Fruit fly (Drosophila melanogaster) whole organism, embryonic: ENCODE data around the gene CG10581.

Source experiments
- BEAF-32 ChIP-seq: fragments of 200-800 bp; sonication (Bioruptor generic); optimal IDR thresholded peaks from 3 replicates; lab custom pipeline; 2017; ENCODE audit warnings: missing biosample characterization, missing genetic modification characterization, mild to moderate bottlenecking, moderate library complexity, missing genetic modification reagents
- CG10979 ChIP-seq: fragments of 200-800 bp; sonication (Bioruptor generic); optimal IDR thresholded peaks from 2 replicates; lab custom pipeline; 2018; ENCODE audit warnings: missing biosample characterization, mild to moderate bottlenecking, missing genetic modification characterization, moderate library complexity
- CG11398 ChIP-seq: fragments of 200-800 bp; sonication (Bioruptor generic); optimal IDR thresholded peaks from 2 replicates; lab custom pipeline; 2016; ENCODE audit warnings: missing biosample characterization, missing genetic modification characterization
- CG11456 ChIP-seq: fragments of 200-800 bp; sonication (Bioruptor generic); IDR thresholded peaks from 3 replicates; pipeline ENCODE4 v1.3.6; 2022; ENCODE audit warnings: missing biosample characterization, missing genetic modification characterization
- CG11504 ChIP-seq: fragments of 200-800 bp; sonication (Bioruptor generic); optimal IDR thresholded peaks from 3 replicates; lab custom pipeline; 2019; ENCODE audit warnings: missing biosample characterization, mild to moderate bottlenecking, missing genetic modification characterization, moderate library complexity
- CG12104 ChIP-seq: fragments of 200-800 bp; sonication (Bioruptor generic); optimal IDR thresholded peaks from 3 replicates; lab custom pipeline; 2016; ENCODE audit warnings: missing biosample characterization, missing genetic modification characterization
- CG12299 ChIP-seq: fragments of 200-800 bp; sonication (Bioruptor generic); optimal IDR thresholded peaks from 2 replicates; lab custom pipeline; 2018; ENCODE audit warnings: missing biosample characterization, mild to moderate bottlenecking, missing genetic modification characterization
- CG12659 ChIP-seq: fragments of 200-800 bp; sonication (Bioruptor generic); optimal IDR thresholded peaks from 3 replicates; lab custom pipeline; 2017; ENCODE audit warnings: mild to moderate bottlenecking, missing biosample characterization, missing genetic modification reagents, missing genetic modification characterization
- CG13424 ChIP-seq: fragments of 200-800 bp; sonication (Bioruptor generic); optimal IDR thresholded peaks from 2 replicates; lab custom pipeline; 2019; ENCODE audit warnings: missing biosample characterization, mild to moderate bottlenecking, missing genetic modification characterization, moderate library complexity
- CG1603 ChIP-seq: fragments of 200-800 bp; sonication (Bioruptor generic); optimal IDR thresholded peaks from 2 replicates; lab custom pipeline; 2019; ENCODE audit warnings: missing biosample characterization, mild to moderate bottlenecking, missing genetic modification characterization, moderate library complexity
- CG18262 ChIP-seq: fragments of 200-800 bp; optimal IDR thresholded peaks from 3 replicates; lab custom pipeline; 2019; ENCODE audit warnings: missing biosample characterization, mild to moderate bottlenecking, missing genetic modification characterization, moderate library complexity
- CG33557 ChIP-seq: fragments of 200-800 bp; sonication (Bioruptor generic); optimal IDR thresholded peaks from 2 replicates; lab custom pipeline; 2019; ENCODE audit warnings: missing biosample characterization, mild to moderate bottlenecking, missing genetic modification characterization, moderate library complexity
- CG4617 ChIP-seq: fragments of 200-800 bp; sonication (Bioruptor generic); optimal IDR thresholded peaks from 3 replicates; lab custom pipeline; 2016; ENCODE audit warnings: missing biosample characterization, missing genetic modification characterization, borderline replicate concordance
- CG4730 ChIP-seq: fragments of 200-800 bp; sonication (Bioruptor generic); IDR thresholded peaks from 2 replicates; pipeline ENCODE4 v1.3.6; 2022; ENCODE audit warnings: missing biosample characterization, missing genetic modification characterization
- CG4854 ChIP-seq: fragments of 200-800 bp; sonication (Bioruptor generic); optimal IDR thresholded peaks from 2 replicates; lab custom pipeline; 2016; ENCODE audit warnings: missing biosample characterization, missing genetic modification characterization, inconsistent platforms
- CG7372 ChIP-seq: fragments of 200-800 bp; sonication (Bioruptor generic); IDR thresholded peaks from 2 replicates; pipeline ENCODE4 v1.3.6; 2022; ENCODE audit warnings: missing biosample characterization, missing genetic modification characterization
- CG7556 ChIP-seq: fragments of 200-800 bp; sonication (Bioruptor generic); optimal IDR thresholded peaks from 2 replicates; lab custom pipeline; 2017; ENCODE audit warnings: missing biosample characterization, mild to moderate bottlenecking, missing genetic modification characterization
- CG7839 ChIP-seq: fragments of 200-800 bp; sonication (Bioruptor generic); optimal IDR thresholded peaks from 3 replicates; lab custom pipeline; 2018; ENCODE audit warnings: missing biosample characterization, mild to moderate bottlenecking, missing genetic modification characterization, moderate library complexity
- CG8924 ChIP-seq: fragments of 200-800 bp; optimal IDR thresholded peaks from 3 replicates; lab custom pipeline; 2019; ENCODE audit warnings: missing biosample characterization, mild to moderate bottlenecking, missing genetic modification characterization, moderate library complexity
- CG9437 ChIP-seq: fragments of 200-800 bp; sonication (Bioruptor generic); optimal IDR thresholded peaks from 2 replicates; lab custom pipeline; 2018; ENCODE audit warnings: missing biosample characterization, mild to moderate bottlenecking, missing genetic modification characterization
- D ChIP-seq, 2 experiments: fragments of 200-800 bp in 1 of 2; fragments of >200 bp in 1 of 2; sonication (Bioruptor generic) in 1 of 2; optimal IDR thresholded peaks; 2 replicates in 1 of 2; 3 replicates in 1 of 2; lab custom pipeline; 2017; ENCODE audit warnings: mild to moderate bottlenecking in 1 of 2, missing biosample characterization in 1 of 2, missing genetic modification characterization in 1 of 2, missing genetic modification reagents in 1 of 2
- Dip3 ChIP-seq: fragments of 200-800 bp; sonication (Bioruptor generic); optimal IDR thresholded peaks from 3 replicates; lab custom pipeline; 2016; ENCODE audit warnings: missing biosample characterization, missing genetic modification characterization
- Elba2 ChIP-seq: fragments of 200-800 bp; sonication (Bioruptor generic); optimal IDR thresholded peaks from 3 replicates; lab custom pipeline; 2016; ENCODE audit warnings: missing biosample characterization, missing genetic modification characterization
- Ets65A ChIP-seq: fragments of 200-800 bp; sonication (Bioruptor generic); peaks from one replicate; lab custom pipeline; 2016; ENCODE audit warnings: missing biosample characterization, missing genetic modification characterization
- Fer1 ChIP-seq: fragments of 200-800 bp; sonication (Bioruptor generic); optimal IDR thresholded peaks from 2 replicates; lab custom pipeline; 2017; ENCODE audit warnings: missing biosample characterization, mild to moderate bottlenecking, missing genetic modification characterization
- HLH3B ChIP-seq: fragments of 200-800 bp; sonication (Bioruptor generic); IDR thresholded peaks from 2 replicates; pipeline ENCODE4 v1.3.6; 2022; ENCODE audit warnings: missing biosample characterization, missing genetic modification characterization
- HLH4C ChIP-seq: fragments of 200-800 bp; sonication (Bioruptor generic); IDR thresholded peaks from 3 replicates; pipeline ENCODE4 v1.3.6; 2022; ENCODE audit warnings: missing biosample characterization, missing genetic modification characterization; ENCODE audit not compliant: partially characterized antibody
- Hr51 ChIP-seq, 2 experiments: fragments of 200-800 bp; sonication (Bioruptor generic); optimal IDR thresholded peaks; 2 replicates in 1 of 2; 3 replicates in 1 of 2; lab custom pipeline; 2016 to 2018; ENCODE audit warnings: missing biosample characterization in 2 of 2, missing genetic modification characterization in 2 of 2, mild to moderate bottlenecking in 1 of 2, moderate library complexity in 1 of 2
- Jarid2 ChIP-seq: fragments of 200-800 bp; sonication (Bioruptor generic); optimal IDR thresholded peaks from 3 replicates; lab custom pipeline; 2017; ENCODE audit warnings: mild to moderate bottlenecking, missing biosample characterization, missing genetic modification reagents, missing genetic modification characterization
- NFAT ChIP-seq: fragments of 200-800 bp; sonication (Bioruptor generic); IDR thresholded peaks from 2 replicates; pipeline ENCODE4 v1.3.6; 2022; ENCODE audit warnings: missing biosample characterization, missing genetic modification characterization
- Poxn ChIP-seq: fragments of 200-800 bp; sonication (Bioruptor generic); IDR thresholded peaks from 2 replicates; pipeline ENCODE4 v1.3.6; 2022; ENCODE audit warnings: missing biosample characterization, missing genetic modification characterization
- Spps ChIP-seq: fragments of 200-800 bp; sonication (Bioruptor generic); optimal IDR thresholded peaks from 2 replicates; lab custom pipeline; 2018; ENCODE audit warnings: missing biosample characterization, mild to moderate bottlenecking, missing genetic modification characterization
- Xbp1 ChIP-seq: fragments of 200-800 bp; sonication (Bioruptor generic); optimal IDR thresholded peaks from 3 replicates; lab custom pipeline; 2016; ENCODE audit warnings: missing biosample characterization, mild to moderate bottlenecking, missing genetic modification characterization
- Xrp1 ChIP-seq: fragments of 200-800 bp; sonication (Bioruptor generic); IDR thresholded peaks from 2 replicates; pipeline ENCODE4 v1.3.6; 2022; ENCODE audit warnings: missing biosample characterization, missing genetic modification characterization
- az2 ChIP-seq: fragments of 200-800 bp; sonication (Bioruptor generic); optimal IDR thresholded peaks from 3 replicates; lab custom pipeline; 2016; ENCODE audit warnings: missing biosample characterization, missing genetic modification characterization
- crp ChIP-seq, 2 experiments: fragments of 200-800 bp; sonication (Bioruptor generic); optimal IDR thresholded peaks; 2 replicates in 1 of 2; 3 replicates in 1 of 2; lab custom pipeline; 2017; ENCODE audit warnings: missing biosample characterization in 2 of 2, missing genetic modification characterization in 2 of 2, mild to moderate bottlenecking in 1 of 2, moderate library complexity in 1 of 2
- cwo ChIP-seq: fragments of 200-800 bp; sonication (Bioruptor generic); optimal IDR thresholded peaks from 3 replicates; lab custom pipeline; 2017; ENCODE audit warnings: missing biosample characterization, missing genetic modification characterization, mild to moderate bottlenecking, moderate library complexity, missing genetic modification reagents
- dan ChIP-seq: fragments of 200-800 bp; sonication (Bioruptor generic); IDR thresholded peaks from 2 replicates; pipeline ENCODE4 v1.3.6; 2022; ENCODE audit warnings: missing biosample characterization, missing genetic modification characterization
- ewg ChIP-seq: fragments of 200-800 bp; sonication (Bioruptor generic); optimal IDR thresholded peaks from 3 replicates; lab custom pipeline; 2017; ENCODE audit warnings: mild to moderate bottlenecking, missing biosample characterization, missing genetic modification reagents, missing genetic modification characterization
- exex ChIP-seq: fragments of 200-800 bp; sonication (Bioruptor generic); optimal IDR thresholded peaks from 4 replicates; lab custom pipeline; 2018; ENCODE audit warnings: missing biosample characterization, mild to moderate bottlenecking, missing genetic modification characterization, moderate library complexity
- fd64A ChIP-seq: fragments of 200-800 bp; sonication (Bioruptor generic); optimal IDR thresholded peaks from 3 replicates; lab custom pipeline; 2018; ENCODE audit warnings: missing biosample characterization, mild to moderate bottlenecking, missing genetic modification characterization
- fru ChIP-seq: fragments of >200 bp; optimal IDR thresholded peaks from 2 replicates; lab custom pipeline; 2017
- grau ChIP-seq: fragments of 200-800 bp; optimal IDR thresholded peaks from 3 replicates; lab custom pipeline; 2019; ENCODE audit warnings: missing biosample characterization, mild to moderate bottlenecking, missing genetic modification characterization, moderate library complexity
- inv ChIP-seq: fragments of 200-800 bp; sonication (Bioruptor generic); IDR thresholded peaks from 2 replicates; pipeline ENCODE4 v1.3.6; 2022; ENCODE audit warnings: missing biosample characterization, missing genetic modification characterization; ENCODE audit not compliant: partially characterized antibody
- nerfin-1 ChIP-seq: fragments of 200-800 bp; sonication (Bioruptor generic); optimal IDR thresholded peaks from 3 replicates; lab custom pipeline; 2019; ENCODE audit warnings: missing biosample characterization, mild to moderate bottlenecking, missing genetic modification characterization, moderate library complexity
- pb ChIP-seq: fragments of 200-800 bp; sonication (Bioruptor generic); optimal IDR thresholded peaks from 3 replicates; lab custom pipeline; 2016; ENCODE audit warnings: missing biosample characterization, missing genetic modification characterization
- stc ChIP-seq: fragments of 200-800 bp; sonication (Bioruptor generic); IDR thresholded peaks from 2 replicates; pipeline ENCODE4 v1.3.6; 2022; ENCODE audit warnings: missing biosample characterization, missing genetic modification characterization
- tll ChIP-seq, 2 experiments: fragments of 200-800 bp in 1 of 2; fragments of >200 bp in 1 of 2; sonication (Bioruptor generic) in 1 of 2; optimal IDR thresholded peaks; 2 replicates each; lab custom pipeline; 2017 to 2019; ENCODE audit warnings: missing biosample characterization in 2 of 2, missing genetic modification characterization in 2 of 2, mild to moderate bottlenecking in 1 of 2, moderate library complexity in 1 of 2
- tup ChIP-seq: fragments of 200-800 bp; sonication (Bioruptor generic); optimal IDR thresholded peaks from 2 replicates; lab custom pipeline; 2016; ENCODE audit warnings: missing biosample characterization, mild to moderate bottlenecking, missing genetic modification characterization, moderate library complexity
- wor ChIP-seq: fragments of 200-800 bp; sonication (Bioruptor generic); IDR thresholded peaks from 2 replicates; pipeline ENCODE4 v1.3.6; 2022; ENCODE audit warnings: missing biosample characterization, missing genetic modification characterization

CG10581 gene

dm6 chr3L:21056290-21056689 is 22.3 kb upstream of the CG10581 start (continued):
- peak; percentile 8 for TF ChIP-seq Jarid2 (GFP tag; lab: Kevin White, UChicago)
- no peak for TF ChIP-seq fru (lab: Kevin White, UChicago)
- TF ChIP-seq Fer1 (GFP tag; lab: Kevin White, UChicago) = no peak
- TF ChIP-seq CG9437 = peak; percentile 6
- no peak for TF ChIP-seq dan (GFP tag; lab: Robert Waterston, UW)
- no peak for TF ChIP-seq CG7372 (GFP tag; lab: Robert Waterston, UW)
- TF ChIP-seq CG11398 (GFP tag; lab: Kevin White, UChicago) = no peak
- TF ChIP-seq HLH3B (GFP tag; lab: Robert Waterston, UW) = no peak
- TF ChIP-seq Xbp1 (GFP tag; lab: Kevin White, UChicago) = peak; percentile 3
- TF ChIP-seq cwo (GFP tag; lab: Kevin White, UChicago) = no peak
- no peak for TF ChIP-seq stc (GFP tag; lab: Robert Waterston, UW)
- peak; percentile 42 for TF ChIP-seq CG7556 (GFP tag; lab: Kevin White, UChicago)
- TF ChIP-seq CG33557 (GFP tag; lab: Kevin White, UChicago) = no peak
- no peak for TF ChIP-seq HLH4C (GFP tag; lab: Robert Waterston, UW)
- no peak for TF ChIP-seq NFAT (GFP tag; lab: Robert Waterston, UW)
- TF ChIP-seq exex = no peak
- no peak for TF ChIP-seq Spps
- TF ChIP-seq CG12299 (tag; lab: Kevin White, UChicago) = no peak
- no peak for TF ChIP-seq fd64A
- no peak for TF ChIP-seq Ets65A
- peak in 1 of 2 experiments; percentile 53 for TF ChIP-seq Hr51 (GFP tag; optimal IDR thresholded peaks at IDR 0.05; lab: Kevin White, UChicago)
- no peak for TF ChIP-seq D (optimal IDR thresholded peaks at IDR 0.05; lab: Kevin White, UChicago)
- peak; percentile 18 for TF ChIP-seq D (GFP tag; optimal IDR thresholded peaks at IDR 0.05; lab: Kevin White, UChicago)
- TF ChIP-seq CG12104 (GFP tag; lab: Kevin White, UChicago) = peak; percentile 26
- TF ChIP-seq CG8924 (tag; lab: Kevin White, UChicago) = peak; percentile 45
- TF ChIP-seq CG13424 (tag; lab: Kevin White, UChicago) = peak; percentile 44
- no peak for TF ChIP-seq tup
- TF ChIP-seq CG1603 (tag; lab: Kevin White, UChicago) = no peak
- TF ChIP-seq nerfin-1 (tag; lab: Kevin White, UChicago) = no peak
- TF ChIP-seq Xrp1 = peak; percentile 6; the same call in 1 of the 2 replicates
- peak; percentile 45 for TF ChIP-seq CG7839 (tag; lab: Kevin White, UChicago)
- TF ChIP-seq CG4854 (GFP tag; lab: Kevin White, UChicago) = no peak
- TF ChIP-seq Poxn = no peak
- no peak for TF ChIP-seq CG12659 (GFP tag; lab: Kevin White, UChicago)
- TF ChIP-seq ewg = peak; percentile 28
- 0 out of 2 replicates have a peak, but pooled peaks have one; percentile 13 for TF ChIP-seq wor (GFP tag; lab: Robert Waterston, UW)
- TF ChIP-seq crp (GFP tag; optimal IDR thresholded peaks at IDR 0.05; lab: Kevin White, UChicago) = no peak
- TF ChIP-seq CG4617 (GFP tag; lab: Kevin White, UChicago) = no peak
- peak; percentile 49 for TF ChIP-seq CG18262 (tag; lab: Kevin White, UChicago)
- no peak for TF ChIP-seq CG4730 (GFP tag; lab: Robert Waterston, UW)
- TF ChIP-seq inv (GFP tag; lab: Robert Waterston, UW) = no peak
- TF ChIP-seq BEAF-32 (GFP tag; lab: Kevin White, UChicago) = no peak
- peak; percentile 11 for TF ChIP-seq az2 (GFP tag; lab: Kevin White, UChicago)
- peak; percentile 69 for TF ChIP-seq CG11504 (tag; lab: Kevin White, UChicago)
- TF ChIP-seq Elba2 (GFP tag; lab: Kevin White, UChicago) = no peak
- no peak for TF ChIP-seq CG11456 (GFP tag; lab: Robert Waterston, UW)
- TF ChIP-seq tll (GFP tag; optimal IDR thresholded peaks at IDR 0.05; lab: Kevin White, UChicago) = no peak
- TF ChIP-seq CG10979 (tag; lab: Kevin White, UChicago) = peak; percentile 13
- no peak for TF ChIP-seq pb
- peak; percentile 32 for TF ChIP-seq grau (tag; lab: Kevin White, UChicago)
- TF ChIP-seq Dip3 = no peak
